Worm (Caenorhabditis elegans) whole organism, midembryonic: ENCODE data around the gene Y39A3CL.3.

Experiments used
- klf-2 ChIP-seq: fragments of 200-800 bp; sonication (Bioruptor generic); conservative IDR thresholded peaks from 2 replicates; pipeline ENCODE4 v1.3.6; 2022; ENCODE audit warnings: missing genetic modification reagents, missing genetic modification characterization, missing compliant biosample characterization
- ztf-23 ChIP-seq: fragments of 200-800 bp; sonication (Bioruptor generic); IDR thresholded peaks from 2 replicates; pipeline ENCODE4 v1.3.6; 2022; ENCODE audit warnings: missing genetic modification reagents, missing genetic modification characterization, missing compliant biosample characterization
- ztf-29 ChIP-seq: fragments of 200-800 bp; sonication (Bioruptor generic); IDR thresholded peaks from 2 replicates; pipeline ENCODE4 v1.3.6; 2022; ENCODE audit warnings: missing genetic modification reagents, missing genetic modification characterization, missing compliant biosample characterization

- TF ChIP-seq ztf-29 (GFP tag; lab: Robert Waterston, UW) (no peak), klf-2 (GFP tag; lab: Robert Waterston, UW) (no peak), ztf-23 (GFP tag; lab: Robert Waterston, UW) (no peak)
Measured at ce11 chrIII:1758632-1759031, 19.0 kb upstream of the Y39A3CL.3 start, which contains the start of gene Y46E12A.2.
